Worm (Caenorhabditis elegans) whole organism, midembryonic: ENCODE measurements around the gene col-3.

Experiments used
- T22C8.4 ChIP-seq: fragments of 200-800 bp; sonication (Bioruptor generic); IDR thresholded peaks from 2 replicates; pipeline ENCODE4 v1.3.6; 2022; ENCODE audit warnings: missing genetic modification characterization, missing compliant biosample characterization
- cog-1 ChIP-seq: sonication (generic microtip); optimal IDR thresholded peaks from 2 replicates; lab custom pipeline; 2016; ENCODE audit warnings: missing genetic modification characterization, missing compliant biosample characterization
- flt-1 ChIP-seq: fragments of 200-800 bp; sonication (Bioruptor generic); IDR thresholded peaks from 2 replicates; pipeline ENCODE4 v1.3.6; 2022; ENCODE audit warnings: missing genetic modification characterization, missing compliant biosample characterization
- klf-2 ChIP-seq: fragments of 200-800 bp; sonication (Bioruptor generic); conservative IDR thresholded peaks from 2 replicates; pipeline ENCODE4 v1.3.6; 2022; ENCODE audit warnings: missing genetic modification reagents, missing genetic modification characterization, missing compliant biosample characterization
- med-1 ChIP-seq: sonication (generic microtip); optimal IDR thresholded peaks from 2 replicates; lab custom pipeline; 2017; ENCODE audit warnings: missing genetic modification characterization, mild to moderate bottlenecking, missing compliant biosample characterization, antibody characterized with exemption, missing genetic modification reagents; ENCODE audit not compliant: insufficient read depth
- ref-1 ChIP-seq: fragments of 200-800 bp; sonication (Bioruptor generic); conservative IDR thresholded peaks from 2 replicates; pipeline ENCODE4 v1.3.6; 2022; ENCODE audit warnings: missing genetic modification reagents, missing genetic modification characterization, missing compliant biosample characterization
- ztf-23 ChIP-seq: fragments of 200-800 bp; sonication (Bioruptor generic); IDR thresholded peaks from 2 replicates; pipeline ENCODE4 v1.3.6; 2022; ENCODE audit warnings: missing genetic modification reagents, missing genetic modification characterization, missing compliant biosample characterization
- ztf-29 ChIP-seq: fragments of 200-800 bp; sonication (Bioruptor generic); IDR thresholded peaks from 2 replicates; pipeline ENCODE4 v1.3.6; 2022; ENCODE audit warnings: missing genetic modification reagents, missing genetic modification characterization, missing compliant biosample characterization

DNA sequence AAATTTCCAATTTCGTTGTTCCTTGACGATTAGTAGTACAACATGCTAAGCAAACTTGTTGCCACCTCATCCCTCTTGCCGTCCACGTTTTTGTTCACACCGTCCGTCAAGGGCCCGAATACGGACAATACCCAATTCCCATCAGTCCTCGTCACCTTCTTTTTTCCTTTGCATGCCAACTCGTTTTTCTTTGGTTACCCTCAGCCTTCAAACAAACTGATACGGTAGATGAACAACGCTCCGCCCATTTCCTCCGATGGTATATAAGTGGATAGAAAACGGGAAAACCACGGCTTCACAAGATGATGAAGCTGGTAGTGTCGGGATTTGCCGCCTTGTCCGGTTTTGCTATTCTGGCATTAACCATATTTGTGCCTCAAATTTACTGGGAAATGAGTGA, 23.3 kb downstream of the col-3 start, which contains the start of gene col-118:
- TF ChIP-seq med-1, result no peak
- TF ChIP-seq ztf-29 (GFP tag; lab: Robert Waterston, UW), result no peak
- TF ChIP-seq T22C8.4 (GFP tag; lab: Robert Waterston, UW), result no peak
- TF ChIP-seq flt-1 (GFP tag; lab: Robert Waterston, UW), result no peak
- TF ChIP-seq ztf-23 (GFP tag; lab: Robert Waterston, UW), result no peak
- TF ChIP-seq klf-2 (GFP tag; lab: Robert Waterston, UW), result no peak
- no peak for TF ChIP-seq cog-1
- no peak for TF ChIP-seq ref-1 (GFP tag; lab: Robert Waterston, UW)
